Fruit fly (Drosophila melanogaster): ENCODE measurements around the gene Aplip1.

Aplip1 gene

dm6 chr3L:1151691-1152090, 44.4 kb upstream of the Aplip1 start (continued):
- TF ChIP-seq Tbp (GFP tag; optimal IDR thresholded peaks at IDR 0.05): no peak
- no peak for TF ChIP-seq CG17912 (GFP tag; optimal IDR thresholded peaks at IDR 0.05)
- TF ChIP-seq CG4707 (GFP tag; optimal IDR thresholded peaks at IDR 0.05): no peak
- no peak for TF ChIP-seq Hmx (GFP tag; optimal IDR thresholded peaks at IDR 0.05)
- no peak for TF ChIP-seq HLH54F (GFP tag; optimal IDR thresholded peaks at IDR 0.05)
- no peak for TF ChIP-seq Gsc (GFP tag; IDR thresholded peaks at IDR 0.05)
- no peak for TF ChIP-seq da (GFP tag; optimal IDR thresholded peaks at IDR 0.05)
- no peak for TF ChIP-seq CG14050 (GFP tag; IDR thresholded peaks at IDR 0.05)
- TF ChIP-seq CG15011 (GFP tag; optimal IDR thresholded peaks at IDR 0.05): no peak
- no peak for TF ChIP-seq CG17186 (GFP tag; optimal IDR thresholded peaks at IDR 0.05)
- TF ChIP-seq odd (GFP tag; optimal IDR thresholded peaks at IDR 0.05): no peak
- TF ChIP-seq schlank (tag; optimal IDR thresholded peaks at IDR 0.05): peak; percentile 10
- peak; percentile 34 for TF ChIP-seq sug (tag; optimal IDR thresholded peaks at IDR 0.05)
- no peak for TF ChIP-seq CG13894 (tag; optimal IDR thresholded peaks at IDR 0.05)
- TF ChIP-seq CG7963 (GFP tag; IDR thresholded peaks at IDR 0.05; ENCODE audit: partially characterized antibody): no peak
- no peak for TF ChIP-seq CG10431 (GFP tag; optimal IDR thresholded peaks at IDR 0.05)
- TF ChIP-seq Mad (GFP tag; optimal IDR thresholded peaks at IDR 0.05): no peak
- no peak for TF ChIP-seq tna (GFP tag; IDR thresholded peaks at IDR 0.05; ENCODE audit: partially characterized antibody)
- TF ChIP-seq vnd (GFP tag; IDR thresholded peaks at IDR 0.05; ENCODE audit: partially characterized antibody): no peak
- TF ChIP-seq CG8478 (optimal IDR thresholded peaks at IDR 0.05): no peak
- no peak for TF ChIP-seq CG6854 (GFP tag; optimal IDR thresholded peaks at IDR 0.05)
- peak; percentile 2 for TF ChIP-seq CG12219 (GFP tag; optimal IDR thresholded peaks at IDR 0.05)
- peak; percentile 8 for TF ChIP-seq Dip3 (GFP tag; optimal IDR thresholded peaks at IDR 0.05)
- TF ChIP-seq B-H1 (GFP tag; IDR thresholded peaks at IDR 0.05): peak; percentile 39; the same call in 1 of the 3 replicates
- TF ChIP-seq CG6272 (GFP tag; IDR thresholded peaks at IDR 0.05): peak; percentile 51
- TF ChIP-seq BtbVII (GFP tag; optimal IDR thresholded peaks at IDR 0.05): peak; percentile 20
- no peak for TF ChIP-seq fd102C (GFP tag; optimal IDR thresholded peaks at IDR 0.05)
- TF ChIP-seq Xbp1 (GFP tag; optimal IDR thresholded peaks at IDR 0.05): peak; percentile 42
- no peak for TF ChIP-seq pfk (GFP tag; optimal IDR thresholded peaks at IDR 0.05)
- no peak for TF ChIP-seq CG8281 (tag; optimal IDR thresholded peaks at IDR 0.05)
- no peak; the same call in 1 of the 2 replicates for TF ChIP-seq CG10959 (GFP tag; IDR thresholded peaks at IDR 0.05)
- peak; percentile 41 for TF ChIP-seq esg (GFP tag; conservative IDR thresholded peaks at IDR 0.05)
- no peak for TF ChIP-seq repo (GFP tag; optimal IDR thresholded peaks at IDR 0.05)
- peak; percentile 46 for TF ChIP-seq Sox102F (GFP tag; optimal IDR thresholded peaks at IDR 0.05)
- TF ChIP-seq hbn (GFP tag; IDR thresholded peaks at IDR 0.05; ENCODE audit: partially characterized antibody): no peak
- TF ChIP-seq H2.0 (GFP tag; IDR thresholded peaks at IDR 0.05): no peak
- TF ChIP-seq z (GFP tag; IDR thresholded peaks at IDR 0.05): no peak
- TF ChIP-seq CG4328 (GFP tag; optimal IDR thresholded peaks at IDR 0.05): no peak
- no peak for TF ChIP-seq CG5953 (GFP tag; IDR thresholded peaks at IDR 0.05)
- peak; percentile 27; the same call in 1 of the 3 replicates for TF ChIP-seq ken (GFP tag; IDR thresholded peaks at IDR 0.05)
- TF ChIP-seq ham (GFP tag; IDR thresholded peaks at IDR 0.05): 0 out of 2 replicates have a peak, but pooled peaks have one; percentile 19
- no peak for TF ChIP-seq CG1832 (GFP tag; optimal IDR thresholded peaks at IDR 0.05)
- TF ChIP-seq unpg (GFP tag; optimal IDR thresholded peaks at IDR 0.05): peak; percentile 59
- no peak for TF ChIP-seq CG17802 (tag; optimal IDR thresholded peaks at IDR 0.05)
- TF ChIP-seq pita (GFP tag; optimal IDR thresholded peaks at IDR 0.05): no peak
- TF ChIP-seq Nf-YC (tag; optimal IDR thresholded peaks at IDR 0.05): peak; percentile 4
- peak; percentile 59 for TF ChIP-seq seq (GFP tag; IDR thresholded peaks at IDR 0.05)
- TF ChIP-seq jing (GFP tag; optimal IDR thresholded peaks at IDR 0.05): no peak
- peak; percentile 56; the same call in 1 of the 3 replicates for TF ChIP-seq ase (GFP tag; IDR thresholded peaks at IDR 0.05)
- TF ChIP-seq CG10321 (GFP tag; IDR thresholded peaks at IDR 0.05): no peak
- TF ChIP-seq chif (GFP tag; optimal IDR thresholded peaks at IDR 0.05): no peak
- no peak for TF ChIP-seq CG33557 (GFP tag; optimal IDR thresholded peaks at IDR 0.05)

All from whole organism, embryonic.